Worm (Caenorhabditis elegans) whole organism, L2 larva: ENCODE measurements around the gene cyn-10.

Source experiments
- C34F6.9 ChIP-seq: fragments of 150-350 bp; optimal IDR thresholded peaks from 2 replicates; lab custom pipeline; 2014; ENCODE audit warnings: missing biosample characterization, missing genetic modification characterization
- F13H6.1 ChIP-seq: sonication (generic microtip); optimal IDR thresholded peaks from 2 replicates; lab custom pipeline; 2016; ENCODE audit warnings: missing genetic modification characterization, missing compliant biosample characterization
- Y55F3AM.14 ChIP-seq: fragments of 200-800 bp; sonication (Bioruptor generic); optimal IDR thresholded peaks from 2 replicates; lab custom pipeline; 2018; ENCODE audit warnings: mild to moderate bottlenecking, missing genetic modification characterization, missing compliant biosample characterization
- alr-1 ChIP-seq: fragments of 150-350 bp; optimal IDR thresholded peaks from 2 replicates; lab custom pipeline; 2014; ENCODE audit warnings: missing biosample characterization, missing genetic modification characterization
- aly-2 ChIP-seq: fragments of 150-350 bp; optimal IDR thresholded peaks from 2 replicates; lab custom pipeline; 2014; ENCODE audit warnings: missing biosample characterization, missing genetic modification characterization
- ama-1 ChIP-seq: fragments of 150-350 bp; optimal IDR thresholded peaks from 2 replicates; lab custom pipeline; 2018; ENCODE audit warnings: inconsistent platforms
- blmp-1 ChIP-seq: sonication (generic microtip); optimal IDR thresholded peaks from 2 replicates; lab custom pipeline; 2017; ENCODE audit warnings: missing genetic modification characterization, mild to moderate bottlenecking, missing compliant biosample characterization, antibody characterized with exemption, moderate library complexity; ENCODE audit not compliant: insufficient read depth
- ceh-16 ChIP-seq: fragments of 150-350 bp; optimal IDR thresholded peaks from 2 replicates; lab custom pipeline; 2014; ENCODE audit warnings: missing biosample characterization, missing genetic modification characterization
- ceh-82 ChIP-seq: fragments of 150-350 bp; optimal IDR thresholded peaks from 2 replicates; lab custom pipeline; 2014; ENCODE audit warnings: missing biosample characterization, missing genetic modification characterization
- crh-2 ChIP-seq: sonication (generic microtip); optimal IDR thresholded peaks from 2 replicates; lab custom pipeline; 2017; ENCODE audit warnings: missing biosample characterization, missing genetic modification characterization
- dmd-4 ChIP-seq: sonication (generic microtip); optimal IDR thresholded peaks from 2 replicates; lab custom pipeline; 2017; ENCODE audit warnings: missing biosample characterization, missing genetic modification characterization
- egl-27 ChIP-seq: sonication (generic microtip); optimal IDR thresholded peaks from 3 replicates; lab custom pipeline; 2017; ENCODE audit warnings: missing biosample characterization, missing genetic modification reagents, missing genetic modification characterization
- elt-1 ChIP-seq: fragments of 150-350 bp; optimal IDR thresholded peaks from 2 replicates; lab custom pipeline; 2014; ENCODE audit warnings: missing biosample characterization, missing genetic modification characterization
- elt-3 ChIP-seq: sonication (generic microtip); optimal IDR thresholded peaks from 2 replicates; lab custom pipeline; 2017; ENCODE audit warnings: missing biosample characterization, missing genetic modification characterization
- fos-1 ChIP-seq: fragments of 150-350 bp; optimal IDR thresholded peaks from 2 replicates; lab custom pipeline; 2014; ENCODE audit warnings: missing biosample characterization, missing genetic modification characterization
- gmeb-1 ChIP-seq: fragments of 150-350 bp; optimal IDR thresholded peaks from 2 replicates; lab custom pipeline; 2014; ENCODE audit warnings: missing biosample characterization, missing genetic modification characterization
- lin-11 ChIP-seq: fragments of 150-350 bp; sonication (generic microtip); optimal IDR thresholded peaks from 2 replicates; lab custom pipeline; 2014; ENCODE audit warnings: missing biosample characterization, missing genetic modification characterization, inconsistent platforms, mixed read lengths
- lin-13 ChIP-seq: fragments of 150-350 bp; optimal IDR thresholded peaks from 2 replicates; lab custom pipeline; 2014; ENCODE audit warnings: missing biosample characterization, missing genetic modification reagents, missing genetic modification characterization
- lin-39 ChIP-seq: fragments of 150-350 bp; optimal IDR thresholded peaks from 2 replicates; lab custom pipeline; 2014; ENCODE audit warnings: missing biosample characterization, missing genetic modification reagents, missing genetic modification characterization
- lsy-2 ChIP-seq, 2 experiments: fragments of 150-350 bp in 1 of 2; sonication (generic microtip) in 1 of 2; optimal IDR thresholded peaks; 2 replicates each; lab custom pipeline; 2014 to 2017; ENCODE audit warnings: missing biosample characterization in 2 of 2, missing genetic modification characterization in 2 of 2
- mab-5 ChIP-seq: fragments of 150-350 bp; optimal IDR thresholded peaks from 2 replicates; lab custom pipeline; 2014; ENCODE audit warnings: missing biosample characterization, missing genetic modification characterization
- mbf-1 ChIP-seq: sonication (generic microtip); optimal IDR thresholded peaks from 2 replicates; lab custom pipeline; 2017; ENCODE audit warnings: missing biosample characterization, missing genetic modification characterization
- mdl-1 ChIP-seq, 2 experiments: fragments of 150-350 bp in 1 of 2; sonication (generic microtip) in 1 of 2; optimal IDR thresholded peaks; 2 replicates each; lab custom pipeline; 2017; ENCODE audit warnings: missing biosample characterization in 2 of 2, missing genetic modification characterization in 2 of 2
- nhr-10 ChIP-seq: sonication (generic microtip); optimal IDR thresholded peaks from 2 replicates; lab custom pipeline; 2017; ENCODE audit warnings: missing biosample characterization, missing genetic modification characterization
- nhr-11 ChIP-seq: fragments of 150-350 bp; optimal IDR thresholded peaks from 2 replicates; lab custom pipeline; 2014; ENCODE audit warnings: missing biosample characterization, missing genetic modification characterization
- nhr-129 ChIP-seq: fragments of 150-350 bp; optimal IDR thresholded peaks from 2 replicates; lab custom pipeline; 2014; ENCODE audit warnings: missing biosample characterization, missing genetic modification characterization
- nhr-21 ChIP-seq: fragments of 150-350 bp; optimal IDR thresholded peaks from 2 replicates; lab custom pipeline; 2014; ENCODE audit warnings: missing biosample characterization, missing genetic modification characterization
- nhr-23 ChIP-seq: fragments of 150-350 bp; optimal IDR thresholded peaks from 2 replicates; lab custom pipeline; 2014; ENCODE audit warnings: missing biosample characterization, missing genetic modification reagents, missing genetic modification characterization
- nhr-237 ChIP-seq: fragments of 150-350 bp; optimal IDR thresholded peaks from 2 replicates; lab custom pipeline; 2014; ENCODE audit warnings: missing biosample characterization, missing genetic modification characterization
- nhr-25 ChIP-seq: fragments of 150-350 bp; sonication (generic microtip); optimal IDR thresholded peaks from 3 replicates; lab custom pipeline; 2014; ENCODE audit warnings: missing biosample characterization, missing genetic modification characterization
- nhr-6 ChIP-seq: fragments of 150-350 bp; optimal IDR thresholded peaks from 2 replicates; lab custom pipeline; 2014; ENCODE audit warnings: missing biosample characterization, missing genetic modification characterization
- peb-1 ChIP-seq: fragments of 150-350 bp; optimal IDR thresholded peaks from 2 replicates; lab custom pipeline; 2014; ENCODE audit warnings: missing biosample characterization, missing genetic modification characterization
- sem-4 ChIP-seq: fragments of 150-350 bp; optimal IDR thresholded peaks from 2 replicates; lab custom pipeline; 2014; ENCODE audit warnings: missing biosample characterization, missing genetic modification reagents, missing genetic modification characterization
- sma-3 ChIP-seq: sonication (generic microtip); optimal IDR thresholded peaks from 2 replicates; lab custom pipeline; 2016; ENCODE audit warnings: missing genetic modification reagents, missing genetic modification characterization, missing compliant biosample characterization
- sma-9 ChIP-seq, 2 experiments: fragments of 150-350 bp in 1 of 2; sonication (generic microtip) in 1 of 2; optimal IDR thresholded peaks; 2 replicates each; lab custom pipeline; 2014 to 2016; ENCODE audit warnings: missing genetic modification characterization in 2 of 2, mild to moderate bottlenecking in 1 of 2, missing biosample characterization in 1 of 2, missing compliant biosample characterization in 1 of 2, missing genetic modification reagents in 1 of 2, moderate library complexity in 1 of 2
- snpc-4 ChIP-seq: fragments of 150-350 bp; optimal IDR thresholded peaks from 2 replicates; lab custom pipeline; 2014; ENCODE audit warnings: missing biosample characterization, missing genetic modification characterization
- unc-55 ChIP-seq: fragments of 150-350 bp; sonication (generic microtip); optimal IDR thresholded peaks from 3 replicates; lab custom pipeline; 2014; ENCODE audit warnings: missing biosample characterization, missing genetic modification reagents, missing genetic modification characterization
- unc-62 ChIP-seq: fragments of 150-350 bp; optimal IDR thresholded peaks from 2 replicates; lab custom pipeline; 2014; ENCODE audit warnings: missing biosample characterization, missing genetic modification reagents, missing genetic modification characterization
- zag-1 ChIP-seq: fragments of 150-350 bp; optimal IDR thresholded peaks from 2 replicates; lab custom pipeline; 2014; ENCODE audit warnings: missing biosample characterization, missing genetic modification characterization
- ztf-4 ChIP-seq: fragments of 150-350 bp; optimal IDR thresholded peaks from 2 replicates; lab custom pipeline; 2014; ENCODE audit warnings: missing biosample characterization, missing genetic modification characterization

Gene cyn-10

DNA sequence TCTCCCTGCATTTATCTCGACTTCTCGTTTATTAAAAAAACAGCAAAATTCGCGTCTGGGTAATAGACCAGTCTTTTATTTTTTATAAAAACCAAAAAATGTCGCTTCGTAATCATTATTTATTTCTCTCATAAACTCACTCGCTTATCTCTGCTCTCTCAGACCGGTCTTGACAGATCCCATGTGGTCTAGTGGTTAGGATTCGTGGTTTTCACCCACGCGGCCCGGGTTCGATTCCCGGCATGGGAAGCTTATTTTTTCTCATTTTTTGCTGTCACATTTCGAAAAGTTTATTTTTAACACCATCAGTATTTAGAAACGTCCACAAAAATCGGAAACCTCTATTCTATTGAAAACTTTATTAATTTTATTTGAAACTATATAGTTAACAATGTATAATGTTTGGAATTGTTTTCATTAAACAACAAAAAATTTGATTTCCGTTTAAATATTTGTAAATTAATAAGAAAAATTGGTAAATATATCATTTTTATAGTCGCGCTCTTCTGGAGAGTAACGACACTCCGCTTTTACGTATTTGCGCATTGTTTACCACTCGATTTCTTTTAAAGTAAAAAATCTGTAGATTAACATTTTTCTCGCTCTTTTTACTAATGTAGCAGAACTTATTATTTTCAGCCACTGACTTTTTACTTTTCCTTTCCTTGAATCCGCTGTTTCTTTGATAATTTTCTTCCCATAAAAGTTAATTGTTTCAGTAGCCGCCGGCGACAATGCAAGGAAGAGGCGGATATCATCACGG is 15.0 kb downstream of the cyn-10 start, which contains the start of gene hrpl-1 (continued):
- TF ChIP-seq unc-62 (GFP tag; lab: Kevin White, UChicago): no peak
- no peak for TF ChIP-seq dmd-4 (tag; lab: Kevin White, UChicago)
- no peak for TF ChIP-seq mbf-1 (tag; lab: Kevin White, UChicago)
- no peak for TF ChIP-seq blmp-1 (tag; lab: Kevin White, UChicago)
- peak; percentile 40 for TF ChIP-seq fos-1 (tag; lab: Kevin White, UChicago)
- no peak for TF ChIP-seq nhr-23 (tag; lab: Kevin White, UChicago)
- no peak for TF ChIP-seq ceh-82 (tag; lab: Kevin White, UChicago)

DNA sequence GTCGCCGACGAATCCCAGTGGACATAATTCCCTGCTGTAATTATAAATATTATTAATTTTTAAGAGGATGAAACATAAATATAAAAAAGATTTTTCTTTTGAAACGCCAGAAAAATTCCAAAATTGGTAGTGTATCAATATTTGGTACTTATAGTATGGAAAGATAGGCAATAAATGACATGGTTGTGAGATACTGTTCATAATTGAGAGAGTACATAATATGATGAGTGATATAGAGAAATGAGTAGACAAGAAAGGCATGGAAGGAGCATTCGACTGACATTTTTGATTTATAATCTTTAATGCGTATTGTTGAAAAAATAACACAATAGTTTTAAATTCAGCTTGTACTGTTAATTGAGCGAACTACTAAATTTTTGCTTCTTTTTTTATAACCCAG is 15.7 kb downstream of the cyn-10 start, which contains the start of gene C44B7.11:
C44B7.11 (minus strand) TSS at position 34 of the 400 bp plus-strand sequence.
- no peak for TF ChIP-seq ztf-4 (tag; lab: Kevin White, UChicago)
- peak; percentile 52 for TF ChIP-seq fos-1 (tag; lab: Kevin White, UChicago)

DNA sequence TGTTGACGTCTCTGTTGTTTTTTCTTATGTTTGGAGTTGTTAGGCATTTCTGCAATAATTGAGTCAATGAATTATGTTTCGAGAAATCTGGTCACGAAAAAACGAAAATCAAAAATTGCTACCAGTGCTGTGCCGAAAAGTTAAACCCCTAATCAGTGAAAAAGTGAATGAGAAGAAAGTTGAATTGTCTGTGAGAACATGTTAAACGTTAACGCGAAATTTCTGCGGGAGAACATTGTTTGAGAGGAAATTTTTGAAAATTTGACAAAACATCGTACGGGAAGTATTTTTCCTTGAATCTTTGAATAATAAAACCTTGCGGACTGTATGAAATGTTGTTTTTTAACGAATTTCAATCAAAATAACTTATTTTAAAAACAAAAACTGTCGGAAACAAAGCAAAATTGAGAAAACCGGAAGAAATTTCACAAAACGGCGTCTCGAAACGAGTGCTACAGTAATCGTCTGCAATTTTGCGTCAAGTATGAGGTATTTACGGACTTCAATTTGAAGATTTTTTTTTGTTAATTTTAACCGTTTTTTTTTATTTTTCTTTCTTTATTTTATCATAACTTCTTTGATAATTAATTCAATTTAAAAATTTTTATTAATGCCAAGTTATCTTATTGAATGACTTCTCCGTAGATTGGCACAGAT is 19.4 kb downstream of the cyn-10 start, which contains the start of gene adal-1:
adal-1 (minus strand) TSS at position 51 of the 657 bp plus-strand sequence.
- TF ChIP-seq lsy-2 (tag; optimal IDR thresholded peaks at IDR 0.05; lab: Kevin White, UChicago): peak in 1 of 2 experiments; percentile 35
- no peak for TF ChIP-seq lin-13 (GFP tag; lab: Kevin White, UChicago)
- TF ChIP-seq sem-4 (tag; lab: Kevin White, UChicago): no peak
- no peak for TF ChIP-seq lin-39 (tag; lab: Kevin White, UChicago)
- TF ChIP-seq fos-1 (tag; lab: Kevin White, UChicago): no peak
- TF ChIP-seq elt-3 (tag; lab: Kevin White, UChicago): no peak
- TF ChIP-seq, all 48 proteins: peak for 1

DNA sequence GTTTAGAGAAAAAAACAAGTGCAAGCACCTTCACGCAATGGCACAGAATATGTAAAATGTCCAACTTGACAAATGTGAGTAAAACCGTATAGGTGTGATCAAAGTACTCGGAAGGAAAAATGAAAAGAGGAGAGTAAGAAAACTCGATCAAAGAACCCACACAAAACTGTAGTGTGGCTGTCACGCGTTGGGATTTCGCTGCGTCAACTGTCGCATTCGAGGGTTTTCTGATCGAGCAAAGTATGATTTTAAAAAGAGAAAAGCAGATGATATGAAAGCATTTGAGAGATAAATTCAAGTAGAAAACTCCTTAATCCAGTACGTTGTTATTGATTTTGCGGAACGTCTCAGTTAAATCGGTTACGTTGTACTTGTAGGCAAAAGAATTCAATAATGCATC is 21.3 kb downstream of the cyn-10 start:
- TF ChIP-seq nhr-23 (tag; lab: Kevin White, UChicago) (no peak), aly-2 (tag; lab: Kevin White, UChicago) (no peak), fos-1 (tag; lab: Kevin White, UChicago) (peak; percentile 64), peb-1 (no peak), lsy-2 (tag; optimal IDR thresholded peaks at IDR 0.05; lab: Kevin White, UChicago) (peak in 1 of 2 experiments; percentile 47), snpc-4 (tag; lab: Kevin White, UChicago) (no peak), ceh-16 (tag; lab: Kevin White, UChicago) (no peak), alr-1 (tag; lab: Kevin White, UChicago) (no peak), nhr-25 (tag; lab: Kevin White, UChicago) (peak; percentile 36), sma-9 (GFP tag; optimal IDR thresholded peaks at IDR 0.05; lab: Kevin White, UChicago) (peak; percentile 87), sma-9 (tag; optimal IDR thresholded peaks at IDR 0.05; lab: Kevin White, UChicago) (no peak), ztf-4 (tag; lab: Kevin White, UChicago) (no peak), Y55F3AM.14 (GFP tag; lab: Kevin White, UChicago) (peak; percentile 6), elt-3 (tag; lab: Kevin White, UChicago) (no peak), nhr-237 (tag; lab: Kevin White, UChicago) (no peak), nhr-10 (no peak), zag-1 (no peak), crh-2 (tag; lab: Kevin White, UChicago) (peak; percentile 60), lin-13 (GFP tag; lab: Kevin White, UChicago) (no peak), C34F6.9 (peak; percentile 11), egl-27 (tag; lab: Kevin White, UChicago) (no peak), blmp-1 (tag; lab: Kevin White, UChicago) (peak; percentile 73), nhr-11 (tag; lab: Kevin White, UChicago) (no peak), ceh-82 (tag; lab: Kevin White, UChicago) (no peak), gmeb-1 (tag; lab: Kevin White, UChicago) (peak; percentile 50), sma-3 (GFP tag; lab: Kevin White, UChicago) (peak; percentile 74), unc-55 (GFP tag; lab: Kevin White, UChicago) (no peak), mdl-1 (tag; optimal IDR thresholded peaks at IDR 0.05; lab: Kevin White, UChicago) (peak in 1 of 2 experiments; percentile 42), nhr-21 (tag; lab: Kevin White, UChicago) (peak; percentile 78), elt-1 (tag; lab: Kevin White, UChicago) (no peak), ama-1 (lab: Kevin White, UChicago) (peak; percentile 59), mab-5 (tag; lab: Kevin White, UChicago) (no peak), lin-11 (tag; lab: Kevin White, UChicago) (no peak), nhr-129 (peak; percentile 89), nhr-6 (tag; lab: Kevin White, UChicago) (peak; percentile 47), F13H6.1 (tag; lab: Kevin White, UChicago) (peak; percentile 68), mbf-1 (tag; lab: Kevin White, UChicago) (no peak)
- TF ChIP-seq, all 48 proteins: peak for 16
